Fruit fly (Drosophila melanogaster) ovary, adult (tissue): Measurements from ENCODE around the gene CG31926.

Source experiments
- CG17801 ChIP-seq: fragments of 200-800 bp; optimal IDR thresholded peaks from 2 replicates; lab custom pipeline; 2019; ENCODE audit warnings: missing biosample characterization, mild to moderate bottlenecking, missing genetic modification characterization, moderate library complexity; ENCODE audit not compliant: partially characterized antibody

The CG31926 gene

DNA sequence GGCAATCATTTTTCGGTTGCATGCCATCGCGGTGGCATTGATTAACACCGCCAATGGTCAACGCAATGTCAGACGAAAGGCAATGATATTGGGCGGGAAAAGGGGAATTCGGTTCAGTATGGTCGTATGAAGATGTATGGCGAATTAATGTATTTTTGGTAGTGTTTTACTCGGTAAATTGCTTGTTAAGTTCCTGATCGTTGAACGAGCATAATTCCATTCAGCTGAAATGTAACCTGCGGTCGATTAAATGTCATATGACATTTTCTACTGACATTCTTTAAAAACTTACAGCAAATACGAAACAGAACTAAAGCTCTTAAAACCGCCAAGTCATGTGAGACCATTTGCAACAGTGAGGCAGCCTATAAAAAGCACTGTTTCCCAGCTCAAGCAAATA, 24.9 kb downstream of the CG31926 start, which contains the start of gene Or22a:
Gene Or22a, plus strand, starts transcription at position 301 of the 400 bp plus-strand sequence.
- no peak for TF ChIP-seq CG17801 (GFP tag; lab: Kevin White, UChicago)

DNA sequence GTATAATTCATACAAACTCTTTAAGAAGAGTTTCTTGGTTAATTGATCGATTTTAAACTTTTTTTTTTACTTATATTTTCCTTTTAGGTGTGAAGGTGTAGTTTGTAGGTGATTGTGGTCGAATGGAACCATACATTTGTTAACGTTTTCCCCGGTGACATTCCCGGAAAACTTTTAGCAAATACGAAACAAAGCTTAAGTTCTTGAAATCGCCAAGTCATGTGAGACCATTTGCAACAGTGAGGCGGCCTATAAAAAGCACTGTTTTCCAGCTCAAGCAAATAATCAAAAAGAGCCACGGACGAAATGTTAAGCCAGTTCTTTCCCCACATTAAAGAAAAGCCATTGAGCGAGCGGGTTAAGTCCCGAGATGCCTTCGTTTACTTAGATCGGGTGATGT, 27.1 kb downstream of the CG31926 start, which contains the start of gene Or22b:
Gene Or22b, plus strand, starts transcription at position 301 of the 400 bp plus-strand sequence.
- no peak for TF ChIP-seq CG17801 (GFP tag; lab: Kevin White, UChicago)

DNA sequence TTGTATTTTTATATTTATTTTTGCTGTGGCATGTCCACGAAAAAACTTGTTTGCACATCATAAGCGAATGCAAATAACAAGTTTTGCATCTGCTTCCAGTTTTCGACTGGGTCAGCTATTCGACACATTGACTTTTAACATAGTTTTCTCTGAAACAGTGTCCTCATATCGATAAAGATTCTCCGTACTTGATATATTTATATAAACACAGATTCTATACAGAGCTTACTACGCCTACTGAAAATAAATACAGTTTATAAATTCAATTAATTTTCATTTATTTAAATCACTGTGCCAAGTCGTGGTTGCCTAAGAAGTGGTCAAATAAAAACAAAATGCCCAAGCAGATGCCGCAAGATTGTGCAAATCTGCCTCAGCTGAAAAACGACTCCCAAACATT, 40.0 kb downstream of the CG31926 start:
- no peak for TF ChIP-seq CG17801 (GFP tag; lab: Kevin White, UChicago)

DNA sequence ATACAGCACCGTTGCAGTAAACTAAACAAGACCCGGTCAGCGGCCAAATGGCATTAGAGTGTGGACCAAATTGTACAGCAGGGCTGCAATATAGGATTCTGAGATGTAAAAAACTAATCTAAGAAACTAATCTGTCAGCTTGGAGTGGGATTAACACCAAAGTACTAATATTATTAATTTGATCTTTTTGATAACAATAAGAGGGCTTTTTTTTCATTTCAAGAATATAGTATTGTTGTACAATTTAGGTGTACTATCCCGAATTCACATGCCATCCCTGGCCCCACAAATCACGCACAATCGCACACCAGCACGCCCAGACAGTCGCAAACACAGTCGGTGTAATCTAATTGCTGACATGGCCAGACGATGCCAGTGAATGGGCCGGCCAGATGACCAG, 42.9 kb downstream of the CG31926 start:
- TF ChIP-seq CG17801 (GFP tag; lab: Kevin White, UChicago), result no peak
